Fruit fly (Drosophila melanogaster): Measurements from ENCODE around the gene p.

The p gene

DNA sequence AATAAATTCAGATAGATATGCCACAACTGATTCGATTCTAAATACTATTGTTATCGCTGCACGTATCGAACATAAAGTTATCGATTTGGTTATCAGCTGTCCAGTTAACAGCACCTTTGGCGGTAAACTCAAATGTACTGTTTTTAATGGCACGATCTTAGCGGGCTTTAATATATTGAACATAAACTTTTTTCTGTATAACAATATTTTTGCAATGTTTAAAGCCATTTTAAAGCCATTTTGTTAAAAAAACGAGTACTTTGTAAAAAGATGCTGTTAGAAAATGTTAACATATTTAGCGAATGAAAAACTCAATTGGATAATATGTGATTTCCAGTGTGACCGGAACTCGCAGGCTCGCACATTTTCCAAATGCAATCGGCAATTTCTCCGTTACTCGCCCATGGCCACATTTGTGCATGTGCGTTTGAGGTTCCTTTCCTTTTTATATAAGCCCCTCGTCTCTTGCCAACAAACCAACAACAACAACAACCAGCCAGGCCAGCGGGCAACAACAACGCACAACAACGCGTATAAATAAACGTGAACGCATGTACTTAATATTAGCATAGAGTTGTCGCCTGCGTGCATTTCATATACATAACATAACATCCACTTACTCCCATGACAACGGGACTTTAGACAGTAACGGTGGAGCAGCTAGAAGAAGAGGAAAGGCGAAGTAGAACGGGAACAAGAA, 45.5 kb upstream of the p start, which contains the start of gene TMEM216 (continued):
- no peak for TF ChIP-seq hkb (optimal IDR thresholded peaks at IDR 0.05)
- TF ChIP-seq hkb (GFP tag; IDR thresholded peaks at IDR 0.05) = no peak
- TF ChIP-seq CG8478 (optimal IDR thresholded peaks at IDR 0.05) = no peak
- no peak for TF ChIP-seq Jarid2 (GFP tag; optimal IDR thresholded peaks at IDR 0.05)
- no peak for TF ChIP-seq cg (GFP tag; optimal IDR thresholded peaks at IDR 0.05)
- TF ChIP-seq pho (GFP tag; optimal IDR thresholded peaks at IDR 0.05) = no peak
- TF ChIP-seq CG11398 (GFP tag; optimal IDR thresholded peaks at IDR 0.05) = no peak
- no peak for TF ChIP-seq Dad (GFP tag; optimal IDR thresholded peaks at IDR 0.05)
- no peak for TF ChIP-seq CG11456 (GFP tag; IDR thresholded peaks at IDR 0.05)
- TF ChIP-seq YL-1 (GFP tag; optimal IDR thresholded peaks at IDR 0.05) = peak; percentile 90
- TF ChIP-seq CG16863 (GFP tag; optimal IDR thresholded peaks at IDR 0.05) = no peak
- TF ChIP-seq CG7745 (tag; optimal IDR thresholded peaks at IDR 0.05) = no peak
- no peak for TF ChIP-seq E2f1 (GFP tag; IDR thresholded peaks at IDR 0.05)
- no peak for TF ChIP-seq CG12219 (GFP tag; optimal IDR thresholded peaks at IDR 0.05)
- no peak for TF ChIP-seq slp2 (GFP tag; optimal IDR thresholded peaks at IDR 0.05)
- peak; percentile 24 for TF ChIP-seq CG17829 (tag; optimal IDR thresholded peaks at IDR 0.05)
- TF ChIP-seq Awh (GFP tag; IDR thresholded peaks at IDR 0.05) = no peak
- peak; percentile 18; the same call in 1 of the 2 replicates for TF ChIP-seq ato (GFP tag; IDR thresholded peaks at IDR 0.05; ENCODE audit: partially characterized antibody)
- peak; percentile 25 for TF ChIP-seq MTF-1 (GFP tag; optimal IDR thresholded peaks at IDR 0.05; ENCODE audit: borderline replicate concordance)
- TF ChIP-seq p53 (GFP tag; optimal IDR thresholded peaks at IDR 0.05) = no peak
- TF ChIP-seq CG3838 (GFP tag; optimal IDR thresholded peaks at IDR 0.05) = no peak
- no peak for TF ChIP-seq CG18764 (GFP tag; optimal IDR thresholded peaks at IDR 0.05)
- no peak for TF ChIP-seq Sox102F (GFP tag; optimal IDR thresholded peaks at IDR 0.05)
- TF ChIP-seq BtbVII (GFP tag; optimal IDR thresholded peaks at IDR 0.05) = no peak
- TF ChIP-seq zen2 (GFP tag; IDR thresholded peaks at IDR 0.05; ENCODE audit: partially characterized antibody) = no peak
- no peak for TF ChIP-seq CG1832 (GFP tag; optimal IDR thresholded peaks at IDR 0.05)
- TF ChIP-seq NC2β (GFP tag; optimal IDR thresholded peaks at IDR 0.05) = peak; percentile 8
- peak; percentile 71; the same call in 3 of the 4 replicates for TF ChIP-seq Dll (GFP tag; IDR thresholded peaks at IDR 0.05; ENCODE audit: partially characterized antibody)
- TF ChIP-seq Bdp1 (GFP tag; optimal IDR thresholded peaks at IDR 0.05) = no peak
- TF ChIP-seq ind (GFP tag; optimal IDR thresholded peaks at IDR 0.05) = no peak
- TF ChIP-seq CG7786 (GFP tag; optimal IDR thresholded peaks at IDR 0.05) = no peak
- no peak for TF ChIP-seq dimm (GFP tag; IDR thresholded peaks at IDR 0.05)
- TF ChIP-seq CG4282 (GFP tag; optimal IDR thresholded peaks at IDR 0.05) = no peak
- TF ChIP-seq CG1603 (tag; optimal IDR thresholded peaks at IDR 0.05) = peak; percentile 51
- no peak for TF ChIP-seq slbo (GFP tag; IDR thresholded peaks at IDR 0.05)
- no peak for TF ChIP-seq CG14014 (GFP tag; IDR thresholded peaks at IDR 0.05)
- no peak for TF ChIP-seq CG10209 (GFP tag; optimal IDR thresholded peaks at IDR 0.05)
- no peak for TF ChIP-seq eyg (GFP tag; optimal IDR thresholded peaks at IDR 0.05)
- no peak for TF ChIP-seq fu2 (GFP tag; optimal IDR thresholded peaks at IDR 0.05)
- TF ChIP-seq CG2116 (GFP tag; optimal IDR thresholded peaks at IDR 0.05) = peak; percentile 80
- TF ChIP-seq CG7357 (GFP tag; IDR thresholded peaks at IDR 0.05) = no peak
- TF ChIP-seq tup (GFP tag; optimal IDR thresholded peaks at IDR 0.05) = no peak
- TF ChIP-seq CG11085 (GFP tag; IDR thresholded peaks at IDR 0.05) = no peak
- no peak for TF ChIP-seq CG18599 (GFP tag; optimal IDR thresholded peaks at IDR 0.05)
- no peak for TF ChIP-seq CG11695 (GFP tag; IDR thresholded peaks at IDR 0.05)
- TF ChIP-seq wor (GFP tag; IDR thresholded peaks at IDR 0.05) = no peak
- no peak for TF ChIP-seq CG6683 (GFP tag; optimal IDR thresholded peaks at IDR 0.05)
- no peak for TF ChIP-seq tio (GFP tag; optimal IDR thresholded peaks at IDR 0.05)
- no peak for TF ChIP-seq pan (optimal IDR thresholded peaks at IDR 0.05)
- no peak for TF ChIP-seq pan (GFP tag; optimal IDR thresholded peaks at IDR 0.05 in 1 of 2, IDR thresholded peaks at IDR 0.05 in 1 of 2)
- TF ChIP-seq lov (optimal IDR thresholded peaks at IDR 0.05) = no peak
- no peak for TF ChIP-seq lov (GFP tag; IDR thresholded peaks at IDR 0.05)

Measured in whole organism, embryonic.